Worm (Caenorhabditis elegans): ENCODE results near the gene T24A6.16.

DNA sequence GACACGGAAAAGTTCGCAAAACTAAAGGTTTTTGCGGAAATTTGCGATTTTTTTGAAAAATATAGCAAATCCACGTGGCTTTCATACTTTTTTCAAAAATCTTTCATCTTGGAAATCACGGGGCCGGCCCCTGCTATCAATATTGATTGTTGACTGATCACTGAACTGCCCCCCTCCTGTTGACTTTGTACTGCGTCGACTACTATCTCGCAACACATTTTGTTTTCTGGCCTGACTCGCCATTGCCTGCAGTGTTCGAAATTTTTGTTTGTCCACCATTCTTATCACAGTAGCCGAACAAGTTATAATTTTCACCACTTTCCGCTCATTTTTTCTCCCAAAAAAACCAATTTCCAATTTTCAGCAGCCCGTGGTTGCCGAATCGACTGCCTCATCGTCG is 18.3 kb upstream of the T24A6.16 start:
- TF ChIP-seq athp-1 (tag; optimal IDR thresholded peaks at IDR 0.05): no peak
- no peak for TF ChIP-seq B0019.2 (GFP tag; conservative IDR thresholded peaks at IDR 0.05)
- TF ChIP-seq efl-1 (GFP tag; optimal IDR thresholded peaks at IDR 0.05): no peak
- TF ChIP-seq madf-3 (GFP tag; IDR thresholded peaks at IDR 0.05): no peak
- TF ChIP-seq lag-1 (GFP tag; IDR thresholded peaks at IDR 0.05): no peak
- TF ChIP-seq unc-62 (GFP tag; optimal IDR thresholded peaks at IDR 0.05): no peak
- no peak for TF ChIP-seq ets-4 (GFP tag; optimal IDR thresholded peaks at IDR 0.05)
- TF ChIP-seq T07F8.4 (tag; optimal IDR thresholded peaks at IDR 0.05): no peak
- no peak for TF ChIP-seq cebp-1 (GFP tag; IDR thresholded peaks at IDR 0.05)
- no peak for TF ChIP-seq cebp-1 (tag; optimal IDR thresholded peaks at IDR 0.05)
- no peak for TF ChIP-seq lin-54 (GFP tag; optimal IDR thresholded peaks at IDR 0.05)
- TF ChIP-seq F22D6.2 (tag; optimal IDR thresholded peaks at IDR 0.05): no peak
- TF ChIP-seq B0261.1 (tag; optimal IDR thresholded peaks at IDR 0.05): no peak
- TF ChIP-seq lsy-27 (tag; optimal IDR thresholded peaks at IDR 0.05; ENCODE audit: borderline replicate concordance, insufficient read depth): no peak
- no peak for TF ChIP-seq let-607 (tag; optimal IDR thresholded peaks at IDR 0.05)

Data from whole organism, young adult.